Fruit fly (Drosophila melanogaster) whole organism, embryonic: ENCODE measurements around the gene st.
A peak's percentile ranks its signal among the peaks of the same experiment; 100 is the strongest.

Experiments used
- Antp ChIP-seq: fragments of 200-800 bp; sonication (Bioruptor generic); optimal IDR thresholded peaks from 3 replicates; lab custom pipeline; 2016; ENCODE audit warnings: missing biosample characterization, missing genetic modification characterization
- Atf-2 ChIP-seq: fragments of 200-800 bp; sonication (Bioruptor generic); optimal IDR thresholded peaks from 2 replicates; lab custom pipeline; 2016; ENCODE audit warnings: missing biosample characterization, missing genetic modification characterization
- Bdp1 ChIP-seq: fragments of 200-800 bp; sonication (Bioruptor generic); optimal IDR thresholded peaks from 3 replicates; lab custom pipeline; 2016; ENCODE audit warnings: missing biosample characterization, missing genetic modification characterization
- CG10979 ChIP-seq: fragments of 200-800 bp; sonication (Bioruptor generic); optimal IDR thresholded peaks from 2 replicates; lab custom pipeline; 2018; ENCODE audit warnings: missing biosample characterization, mild to moderate bottlenecking, missing genetic modification characterization, moderate library complexity
- CG11093 ChIP-seq: fragments of 200-800 bp; sonication (Bioruptor generic); IDR thresholded peaks from 3 replicates; pipeline ENCODE4 v1.3.6; 2022; ENCODE audit warnings: missing biosample characterization, missing genetic modification characterization
- CG11247 ChIP-seq: fragments of 200-800 bp; sonication (Bioruptor generic); IDR thresholded peaks from 2 replicates; pipeline ENCODE4 v1.3.6; 2022; ENCODE audit warnings: missing biosample characterization, missing genetic modification characterization
- CG12299 ChIP-seq: fragments of 200-800 bp; sonication (Bioruptor generic); optimal IDR thresholded peaks from 2 replicates; lab custom pipeline; 2018; ENCODE audit warnings: missing biosample characterization, mild to moderate bottlenecking, missing genetic modification characterization
- CG13424 ChIP-seq: fragments of 200-800 bp; sonication (Bioruptor generic); optimal IDR thresholded peaks from 2 replicates; lab custom pipeline; 2019; ENCODE audit warnings: missing biosample characterization, mild to moderate bottlenecking, missing genetic modification characterization, moderate library complexity
- CG1603 ChIP-seq: fragments of 200-800 bp; sonication (Bioruptor generic); optimal IDR thresholded peaks from 2 replicates; lab custom pipeline; 2019; ENCODE audit warnings: missing biosample characterization, mild to moderate bottlenecking, missing genetic modification characterization, moderate library complexity
- CG17568 ChIP-seq: fragments of 200-800 bp; sonication (Bioruptor generic); optimal IDR thresholded peaks from 2 replicates; lab custom pipeline; 2018; ENCODE audit warnings: missing biosample characterization, mild to moderate bottlenecking, missing genetic modification characterization, moderate library complexity
- CG18599 ChIP-seq: fragments of 200-800 bp; sonication (Bioruptor generic); optimal IDR thresholded peaks from 3 replicates; lab custom pipeline; 2017; ENCODE audit warnings: missing biosample characterization, missing genetic modification characterization, mild to moderate bottlenecking, moderate library complexity, missing genetic modification reagents
- CG2712 ChIP-seq: fragments of 200-800 bp; optimal IDR thresholded peaks from 3 replicates; lab custom pipeline; 2019; ENCODE audit warnings: missing biosample characterization, mild to moderate bottlenecking, missing genetic modification characterization, moderate library complexity
- CG34224 ChIP-seq: fragments of 200-800 bp; sonication (Bioruptor generic); IDR thresholded peaks from 3 replicates; pipeline ENCODE4 v1.3.6; 2022; ENCODE audit warnings: missing biosample characterization, missing genetic modification characterization; ENCODE audit not compliant: partially characterized antibody
- CG6175 ChIP-seq: fragments of 200-800 bp; sonication (Bioruptor generic); IDR thresholded peaks from 3 replicates; pipeline ENCODE4 v1.3.6; 2022; ENCODE audit warnings: missing biosample characterization, missing genetic modification characterization
- CG6813 ChIP-seq: fragments of 200-800 bp; sonication (Bioruptor generic); optimal IDR thresholded peaks from 2 replicates; lab custom pipeline; 2017; ENCODE audit warnings: missing biosample characterization, missing genetic modification characterization, mild to moderate bottlenecking, moderate library complexity, missing genetic modification reagents
- CG7963 ChIP-seq: fragments of 200-800 bp; sonication (Bioruptor generic); IDR thresholded peaks from 3 replicates; pipeline ENCODE4 v1.3.6; 2022; ENCODE audit warnings: missing biosample characterization, missing genetic modification characterization; ENCODE audit not compliant: partially characterized antibody
- CG9797 ChIP-seq: fragments of 200-800 bp; sonication (Bioruptor generic); optimal IDR thresholded peaks from 3 replicates; lab custom pipeline; 2018; ENCODE audit warnings: missing biosample characterization, mild to moderate bottlenecking, missing genetic modification characterization
- CrebB ChIP-seq: fragments of 200-800 bp; sonication (Bioruptor generic); optimal IDR thresholded peaks from 3 replicates; lab custom pipeline; 2018; ENCODE audit warnings: missing biosample characterization, mild to moderate bottlenecking, missing genetic modification characterization
- Dfd ChIP-seq, 2 experiments: fragments of >200 bp; optimal IDR thresholded peaks; 2 replicates each; lab custom pipeline; 2017; ENCODE audit warnings: missing biosample characterization in 2 of 2, missing genetic modification characterization in 2 of 2
- Doc2 ChIP-seq: fragments of 200-800 bp; sonication (Bioruptor generic); IDR thresholded peaks from 2 replicates; pipeline ENCODE4 v1.3.6; 2022; ENCODE audit warnings: missing biosample characterization, missing genetic modification characterization
- Doc3 ChIP-seq: fragments of 200-800 bp; sonication (Bioruptor generic); IDR thresholded peaks from 3 replicates; pipeline ENCODE4 v1.3.6; 2022; ENCODE audit warnings: missing biosample characterization, missing genetic modification characterization; ENCODE audit not compliant: partially characterized antibody
- Dp ChIP-seq: fragments of 200-800 bp; sonication (Bioruptor generic); optimal IDR thresholded peaks from 2 replicates; lab custom pipeline; 2018; ENCODE audit warnings: missing biosample characterization, mild to moderate bottlenecking, missing genetic modification characterization, moderate library complexity
- HLH3B ChIP-seq: fragments of 200-800 bp; sonication (Bioruptor generic); IDR thresholded peaks from 2 replicates; pipeline ENCODE4 v1.3.6; 2022; ENCODE audit warnings: missing biosample characterization, missing genetic modification characterization
- Hsf ChIP-seq: fragments of 200-800 bp; sonication (Bioruptor generic); optimal IDR thresholded peaks from 3 replicates; lab custom pipeline; 2016; ENCODE audit warnings: missing biosample characterization, missing genetic modification characterization
- Kr ChIP-seq: fragments of 200-800 bp; sonication (Bioruptor generic); optimal IDR thresholded peaks from 2 replicates; lab custom pipeline; 2017; ENCODE audit warnings: missing biosample characterization, mild to moderate bottlenecking, missing genetic modification characterization
- MBD-R2 ChIP-seq: fragments of 200-800 bp; sonication (Bioruptor generic); IDR thresholded peaks from 2 replicates; pipeline ENCODE4 v1.3.6; 2022; ENCODE audit warnings: missing biosample characterization, missing genetic modification characterization
- Nf-YB ChIP-seq: fragments of 200-800 bp; sonication (Bioruptor generic); optimal IDR thresholded peaks from 3 replicates; lab custom pipeline; 2019; ENCODE audit warnings: missing biosample characterization, mild to moderate bottlenecking, missing genetic modification characterization, moderate library complexity
- Optix ChIP-seq: fragments of 200-800 bp; sonication (Bioruptor generic); IDR thresholded peaks from 3 replicates; pipeline ENCODE4 v1.3.6; 2022; ENCODE audit warnings: missing biosample characterization, missing genetic modification characterization
- Sox100B ChIP-seq: fragments of 200-800 bp; sonication (Bioruptor generic); optimal IDR thresholded peaks from 3 replicates; lab custom pipeline; 2018; ENCODE audit warnings: missing biosample characterization, mild to moderate bottlenecking, missing genetic modification characterization
- Tbp ChIP-seq: fragments of >200 bp; optimal IDR thresholded peaks from 2 replicates; lab custom pipeline; 2018; ENCODE audit warnings: missing biosample characterization, missing genetic modification characterization
- Trl ChIP-seq, 3 experiments: fragments of >200 bp in 2 of 3; fragments of 200-800 bp in 1 of 3; sonication (Bioruptor generic) in 1 of 3; optimal IDR thresholded peaks; 2 replicates in 1 of 3; 3 replicates in 2 of 3; lab custom pipeline; 2016 to 2017; ENCODE audit warnings: missing biosample characterization in 1 of 3, missing genetic modification characterization in 1 of 3
- Xbp1 ChIP-seq: fragments of 200-800 bp; sonication (Bioruptor generic); optimal IDR thresholded peaks from 3 replicates; lab custom pipeline; 2016; ENCODE audit warnings: missing biosample characterization, mild to moderate bottlenecking, missing genetic modification characterization
- ash1 ChIP-seq: fragments of 200-800 bp; sonication (Bioruptor generic); optimal IDR thresholded peaks from 2 replicates; lab custom pipeline; 2018; ENCODE audit warnings: missing biosample characterization, mild to moderate bottlenecking, missing genetic modification characterization
- danr ChIP-seq: fragments of 200-800 bp; sonication (Bioruptor generic); IDR thresholded peaks from 2 replicates; pipeline ENCODE4 v1.3.6; 2022; ENCODE audit warnings: missing biosample characterization, missing genetic modification characterization
- dmrt99B ChIP-seq: fragments of 200-800 bp; sonication (Bioruptor generic); optimal IDR thresholded peaks from 2 replicates; lab custom pipeline; 2018; ENCODE audit warnings: missing biosample characterization, mild to moderate bottlenecking, missing genetic modification characterization, moderate library complexity
- dysf ChIP-seq: fragments of 200-800 bp; sonication (Bioruptor generic); IDR thresholded peaks from 3 replicates; pipeline ENCODE4 v1.3.6; 2022; ENCODE audit warnings: missing biosample characterization, missing genetic modification characterization
- ems ChIP-seq: fragments of 200-800 bp; sonication (Bioruptor generic); optimal IDR thresholded peaks from 3 replicates; lab custom pipeline; 2016; ENCODE audit warnings: missing biosample characterization, missing genetic modification characterization
- eyg ChIP-seq: fragments of 200-800 bp; sonication (Bioruptor generic); optimal IDR thresholded peaks from 3 replicates; lab custom pipeline; 2016; ENCODE audit warnings: missing biosample characterization, missing genetic modification characterization
- hth ChIP-seq: fragments of >200 bp; optimal IDR thresholded peaks from 2 replicates; lab custom pipeline; 2017; ENCODE audit warnings: inconsistent platforms
- knrl ChIP-seq: fragments of 200-800 bp; sonication (Bioruptor generic); IDR thresholded peaks from 3 replicates; pipeline ENCODE4 v1.3.6; 2022; ENCODE audit warnings: missing biosample characterization, missing genetic modification characterization; ENCODE audit not compliant: partially characterized antibody
- odd ChIP-seq: fragments of 200-800 bp; sonication (Bioruptor generic); optimal IDR thresholded peaks from 2 replicates; lab custom pipeline; 2017; ENCODE audit warnings: missing biosample characterization, mild to moderate bottlenecking, missing genetic modification characterization
- pb ChIP-seq: fragments of 200-800 bp; sonication (Bioruptor generic); optimal IDR thresholded peaks from 3 replicates; lab custom pipeline; 2016; ENCODE audit warnings: missing biosample characterization, missing genetic modification characterization
- peb ChIP-seq: fragments of 200-800 bp; sonication (Bioruptor generic); IDR thresholded peaks from 2 replicates; pipeline ENCODE4 v1.3.6; 2022; ENCODE audit warnings: missing biosample characterization, missing genetic modification characterization
- phol ChIP-seq: fragments of 200-800 bp; sonication (Bioruptor generic); optimal IDR thresholded peaks from 3 replicates; lab custom pipeline; 2018; ENCODE audit warnings: missing biosample characterization, mild to moderate bottlenecking, missing genetic modification characterization, moderate library complexity
- shn ChIP-seq: fragments of 200-800 bp; sonication (Bioruptor generic); optimal IDR thresholded peaks from 3 replicates; lab custom pipeline; 2016; ENCODE audit warnings: missing biosample characterization, missing genetic modification characterization
- sqz ChIP-seq: fragments of 200-800 bp; sonication (Bioruptor generic); optimal IDR thresholded peaks from 3 replicates; lab custom pipeline; 2018; ENCODE audit warnings: missing biosample characterization, mild to moderate bottlenecking, missing genetic modification characterization
- trh ChIP-seq: fragments of 200-800 bp; sonication (Bioruptor generic); optimal IDR thresholded peaks from 2 replicates; lab custom pipeline; 2016; ENCODE audit warnings: missing biosample characterization, missing genetic modification characterization
- usp ChIP-seq: fragments of >200 bp; optimal IDR thresholded peaks from 2 replicates; lab custom pipeline; 2017; ENCODE audit warnings: missing biosample characterization, missing genetic modification characterization
- vnd ChIP-seq: fragments of 200-800 bp; sonication (Bioruptor generic); IDR thresholded peaks from 3 replicates; pipeline ENCODE4 v1.3.6; 2022; ENCODE audit warnings: missing biosample characterization, missing genetic modification characterization; ENCODE audit not compliant: partially characterized antibody
- wor ChIP-seq: fragments of 200-800 bp; sonication (Bioruptor generic); IDR thresholded peaks from 2 replicates; pipeline ENCODE4 v1.3.6; 2022; ENCODE audit warnings: missing biosample characterization, missing genetic modification characterization
- zen ChIP-seq: fragments of 200-800 bp; sonication (Bioruptor generic); optimal IDR thresholded peaks from 3 replicates; lab custom pipeline; 2018; ENCODE audit warnings: missing biosample characterization, mild to moderate bottlenecking, missing genetic modification characterization, moderate library complexity

The st gene

DNA sequence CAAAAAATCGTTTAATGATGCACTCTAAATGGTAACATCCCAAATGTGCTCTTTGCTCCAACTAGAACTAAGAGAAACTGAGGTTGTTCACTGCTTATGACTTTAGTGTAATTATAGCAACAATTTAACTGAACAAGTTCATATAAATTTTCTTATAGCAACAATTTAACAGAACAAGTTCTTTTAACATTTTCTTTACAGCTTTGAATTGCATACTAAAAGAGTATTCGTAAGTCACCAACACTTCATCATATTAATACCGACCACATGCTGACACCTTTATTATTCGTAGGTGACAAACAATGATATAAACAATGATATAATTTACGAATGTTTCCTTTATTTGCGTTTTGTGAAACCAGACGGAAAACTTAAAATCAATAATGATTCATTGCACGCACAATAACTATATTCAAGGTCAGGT lies 2.8 kb upstream of the st start (continued):
- no peak for TF ChIP-seq CG34224 (GFP tag; lab: Robert Waterston, UW)
- TF ChIP-seq danr (GFP tag; lab: Robert Waterston, UW), result no peak
- no peak for TF ChIP-seq CG11247 (GFP tag; lab: Robert Waterston, UW)
- no peak for TF ChIP-seq ash1
- TF ChIP-seq Kr (GFP tag; lab: Kevin White, UChicago), result no peak
- TF ChIP-seq CG7963, result no peak
- TF ChIP-seq Bdp1 (GFP tag; lab: Kevin White, UChicago), result no peak
- TF ChIP-seq trh (GFP tag; lab: Kevin White, UChicago), result no peak
- no peak for TF ChIP-seq peb
- no peak for TF ChIP-seq wor (GFP tag; lab: Robert Waterston, UW)
- TF ChIP-seq Xbp1 (GFP tag; lab: Kevin White, UChicago), result no peak
- peak; percentile 25 for TF ChIP-seq dmrt99B
- peak; percentile 12 for TF ChIP-seq CG1603 (tag; lab: Kevin White, UChicago)
- TF ChIP-seq CG6175 (GFP tag; lab: Robert Waterston, UW), result no peak
- peak; percentile 36 for TF ChIP-seq phol (tag; lab: Kevin White, UChicago)
- peak; percentile 32 for TF ChIP-seq CG18599 (GFP tag; lab: Kevin White, UChicago)
- peak; percentile 0 for TF ChIP-seq shn (GFP tag; lab: Kevin White, UChicago)
- TF ChIP-seq Dfd (GFP tag; optimal IDR thresholded peaks at IDR 0.05; lab: Kevin White, UChicago), result no peak
- TF ChIP-seq zen (tag; lab: Kevin White, UChicago), result no peak
- TF ChIP-seq MBD-R2 (GFP tag; lab: Robert Waterston, UW), result no peak
- TF ChIP-seq odd (GFP tag; lab: Kevin White, UChicago), result peak; percentile 39
- peak; percentile 37 for TF ChIP-seq eyg (GFP tag; lab: Kevin White, UChicago)
- no peak for TF ChIP-seq Optix (GFP tag; lab: Robert Waterston, UW)
- no peak for TF ChIP-seq Nf-YB
- TF ChIP-seq Hsf (GFP tag; lab: Kevin White, UChicago), result no peak
- TF ChIP-seq usp (GFP tag; lab: Kevin White, UChicago), result no peak
- no peak for TF ChIP-seq Atf-2 (GFP tag; lab: Kevin White, UChicago)
- no peak for TF ChIP-seq CG11093 (GFP tag; lab: Robert Waterston, UW)
- TF ChIP-seq HLH3B (GFP tag; lab: Robert Waterston, UW), result no peak
- peak; percentile 45 for TF ChIP-seq Sox100B (GFP tag; lab: Kevin White, UChicago)
- TF ChIP-seq Tbp, result no peak
- no peak for TF ChIP-seq hth (lab: Kevin White, UChicago)
- peak; percentile 16 for TF ChIP-seq CG10979
- TF ChIP-seq CG9797 (GFP tag; lab: Kevin White, UChicago), result no peak
- no peak for TF ChIP-seq CG17568 (GFP tag; lab: Kevin White, UChicago)
- peak; percentile 22; the same call in 1 of the 3 replicates for TF ChIP-seq dysf (GFP tag; lab: Robert Waterston, UW)
- TF ChIP-seq CG13424 (tag; lab: Kevin White, UChicago), result no peak
- no peak for TF ChIP-seq knrl (GFP tag; lab: Robert Waterston, UW)
- TF ChIP-seq CG12299 (tag; lab: Kevin White, UChicago), result peak; percentile 29
- no peak for TF ChIP-seq Doc2 (GFP tag; lab: Robert Waterston, UW)
- no peak for TF ChIP-seq pb (GFP tag; lab: Kevin White, UChicago)
- no peak for TF ChIP-seq Dp (GFP tag; lab: Kevin White, UChicago)
- TF ChIP-seq Antp (GFP tag; lab: Kevin White, UChicago), result no peak
- no peak for TF ChIP-seq CrebB
- peak; percentile 28 for TF ChIP-seq CG2712 (tag; lab: Kevin White, UChicago)
- peak in 1 of 2 experiments; percentile 8 for TF ChIP-seq Trl (optimal IDR thresholded peaks at IDR 0.05; lab: Kevin White, UChicago)
- no peak for TF ChIP-seq Trl (GFP tag; optimal IDR thresholded peaks at IDR 0.05; lab: Kevin White, UChicago)
- TF ChIP-seq sqz (GFP tag; lab: Kevin White, UChicago), result no peak
- TF ChIP-seq vnd, result no peak
- no peak for TF ChIP-seq Doc3 (GFP tag; lab: Robert Waterston, UW)
- no peak for TF ChIP-seq CG6813 (GFP tag; lab: Kevin White, UChicago)
- TF ChIP-seq ems (GFP tag; lab: Kevin White, UChicago), result no peak
